Fruit fly (Drosophila melanogaster) S2 (cell line): ENCODE results near the gene CG10089.

Experiments
- CG8478 ChIP-seq: fragments of >200 bp; optimal IDR thresholded peaks from 2 replicates; lab custom pipeline; 2018
- CTCF ChIP-seq, 2 experiments: fragments of >200 bp; optimal IDR thresholded peaks; 2 replicates each; lab custom pipeline; 2018

DNA sequence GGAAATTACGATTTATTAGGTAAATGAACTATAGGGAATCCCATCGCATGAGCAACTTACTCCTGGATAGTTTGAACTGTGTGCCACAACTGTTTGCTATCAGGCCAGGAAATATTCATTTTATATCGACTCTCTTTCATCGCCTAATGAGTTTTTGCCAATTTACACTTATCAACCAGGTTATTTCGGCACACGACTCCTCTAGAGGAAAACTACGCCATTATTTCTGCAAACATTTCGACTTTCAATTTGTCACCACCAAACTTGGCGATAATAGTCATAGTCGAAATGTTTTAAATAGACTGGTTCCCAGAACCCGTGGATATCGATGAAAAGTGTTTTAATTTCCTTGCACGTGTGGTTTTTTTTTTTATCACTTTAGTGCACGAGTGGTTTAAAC lies 37.6 kb downstream of the CG10089 start, which contains the start of gene CG10154:
- TF ChIP-seq CG8478 (lab: Kevin White, UChicago), result no peak
- TF ChIP-seq CTCF (optimal IDR thresholded peaks at IDR 0.05; lab: Kevin White, UChicago), result no peak
